Worm (Caenorhabditis elegans): ENCODE results near the gene cpg-19.

ce11 chrX:16575262-16575661, 46.3 kb upstream of the cpg-19 start:
- TF ChIP-seq ZK546.5 (tag; optimal IDR thresholded peaks at IDR 0.05) (no peak), lin-39 (tag; optimal IDR thresholded peaks at IDR 0.05) (no peak), snpc-4 (tag; optimal IDR thresholded peaks at IDR 0.05) (no peak), ceh-16 (tag; optimal IDR thresholded peaks at IDR 0.05) (no peak), aly-2 (tag; optimal IDR thresholded peaks at IDR 0.05) (no peak)
